Worm (Caenorhabditis elegans): ENCODE results near the gene T26C5.4.

T26C5.4 gene

ce11 chrII:9283668-9284357 is 33.5 kb upstream of the T26C5.4 start:
- TF ChIP-seq tbx-11 (GFP tag; IDR thresholded peaks at IDR 0.05) (0 out of 2 replicates have a peak, but pooled peaks have one; percentile 11), hmg-4 (GFP tag; optimal IDR thresholded peaks at IDR 0.05) (no peak)

ce11 chrII:9282787-9283186 is 32.5 kb upstream of the T26C5.4 start:
- TF ChIP-seq aly-1 (tag; optimal IDR thresholded peaks at IDR 0.05) (no peak), hnd-1 (tag; optimal IDR thresholded peaks at IDR 0.05) (no peak), pes-1 (GFP tag; IDR thresholded peaks at IDR 0.05) (no peak), B0310.2 (tag; optimal IDR thresholded peaks at IDR 0.05) (no peak), ets-7 (tag; optimal IDR thresholded peaks at IDR 0.05) (no peak), flt-1 (GFP tag; IDR thresholded peaks at IDR 0.05) (no peak), ceh-36 (tag; optimal IDR thresholded peaks at IDR 0.05) (no peak), ama-1 (optimal IDR thresholded peaks at IDR 0.05) (no peak), tra-4 (tag; optimal IDR thresholded peaks at IDR 0.05) (no peak), hmg-4 (GFP tag; optimal IDR thresholded peaks at IDR 0.05) (peak; percentile 90), scrt-1 (GFP tag; IDR thresholded peaks at IDR 0.05) (no peak), F13C5.2 (tag; optimal IDR thresholded peaks at IDR 0.05) (peak; percentile 72), hmbx-1 (tag; optimal IDR thresholded peaks at IDR 0.05) (no peak), tbx-11 (GFP tag; IDR thresholded peaks at IDR 0.05) (no peak), sea-1 (GFP tag; conservative IDR thresholded peaks at IDR 0.05) (0 out of 2 replicates have a peak, but pooled peaks have one; percentile 38), tbx-37 (GFP tag; conservative IDR thresholded peaks at IDR 0.05) (no peak), ceh-13 (GFP tag; optimal IDR thresholded peaks at IDR 0.05) (no peak)

DNA sequence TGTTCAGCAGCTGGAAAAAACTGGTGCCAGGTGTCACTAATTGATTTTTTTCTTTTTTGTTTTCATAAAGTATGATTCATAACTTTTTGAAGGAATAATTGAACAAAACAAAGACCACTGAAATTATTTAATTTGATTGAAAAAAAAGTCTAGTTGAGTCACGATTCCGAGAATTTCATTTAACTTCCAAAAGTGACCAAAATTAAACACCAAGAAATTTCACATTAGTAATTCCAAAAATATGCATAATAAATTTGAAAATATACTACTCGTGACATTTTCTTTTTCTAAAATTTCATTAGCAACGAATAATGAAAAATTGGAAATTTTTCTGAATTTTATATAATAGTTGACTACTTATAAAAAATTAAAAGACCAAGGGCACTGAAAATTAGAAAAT is 31.7 kb upstream of the T26C5.4 start:
- TF ChIP-seq scrt-1 (GFP tag; IDR thresholded peaks at IDR 0.05) (no peak), tbx-37 (GFP tag; conservative IDR thresholded peaks at IDR 0.05) (no peak), hnd-1 (tag; optimal IDR thresholded peaks at IDR 0.05) (no peak), pes-1 (GFP tag; IDR thresholded peaks at IDR 0.05) (no peak), aly-1 (tag; optimal IDR thresholded peaks at IDR 0.05) (no peak), hmbx-1 (tag; optimal IDR thresholded peaks at IDR 0.05) (no peak), ama-1 (optimal IDR thresholded peaks at IDR 0.05) (no peak), B0310.2 (tag; optimal IDR thresholded peaks at IDR 0.05) (no peak), tra-4 (tag; optimal IDR thresholded peaks at IDR 0.05) (no peak), flt-1 (GFP tag; IDR thresholded peaks at IDR 0.05) (no peak), ets-7 (tag; optimal IDR thresholded peaks at IDR 0.05) (no peak), ceh-36 (tag; optimal IDR thresholded peaks at IDR 0.05) (no peak), sea-1 (GFP tag; conservative IDR thresholded peaks at IDR 0.05) (no peak), F13C5.2 (tag; optimal IDR thresholded peaks at IDR 0.05) (no peak), hmg-4 (GFP tag; optimal IDR thresholded peaks at IDR 0.05) (no peak), ceh-13 (GFP tag; optimal IDR thresholded peaks at IDR 0.05) (no peak), tbx-11 (GFP tag; IDR thresholded peaks at IDR 0.05) (no peak)

ce11 chrII:9281595-9281994 is 31.3 kb upstream of the T26C5.4 start:
- TF ChIP-seq pes-1 (GFP tag; IDR thresholded peaks at IDR 0.05) (no peak), hmg-4 (GFP tag; optimal IDR thresholded peaks at IDR 0.05) (no peak), tbx-11 (GFP tag; IDR thresholded peaks at IDR 0.05) (no peak), ceh-36 (tag; optimal IDR thresholded peaks at IDR 0.05) (no peak), hnd-1 (tag; optimal IDR thresholded peaks at IDR 0.05) (no peak), B0310.2 (tag; optimal IDR thresholded peaks at IDR 0.05) (no peak), ceh-13 (GFP tag; optimal IDR thresholded peaks at IDR 0.05) (no peak), tbx-37 (GFP tag; conservative IDR thresholded peaks at IDR 0.05) (no peak), tra-4 (tag; optimal IDR thresholded peaks at IDR 0.05) (no peak), sea-1 (GFP tag; conservative IDR thresholded peaks at IDR 0.05) (no peak)

DNA sequence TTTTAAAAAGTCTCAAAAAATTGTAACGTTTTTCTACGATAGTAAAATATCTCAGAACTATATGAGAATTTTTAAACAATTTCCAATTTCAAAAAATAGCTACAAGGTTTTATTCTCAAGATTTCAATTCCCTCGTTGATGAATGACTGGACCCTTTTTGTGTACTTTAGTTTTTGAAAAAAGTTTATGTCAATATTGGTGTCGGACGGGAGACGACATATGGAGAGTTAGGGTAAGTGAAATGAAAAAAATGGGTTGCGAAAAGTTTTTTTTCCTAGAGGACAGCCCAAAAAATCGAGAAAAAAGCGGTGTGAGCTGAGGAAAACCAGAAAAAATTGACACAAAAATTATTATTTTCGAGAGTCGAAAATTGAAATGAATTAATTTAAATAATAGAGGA is 30.5 kb upstream of the T26C5.4 start:
- TF ChIP-seq ceh-36 (tag; optimal IDR thresholded peaks at IDR 0.05), result no peak

DNA sequence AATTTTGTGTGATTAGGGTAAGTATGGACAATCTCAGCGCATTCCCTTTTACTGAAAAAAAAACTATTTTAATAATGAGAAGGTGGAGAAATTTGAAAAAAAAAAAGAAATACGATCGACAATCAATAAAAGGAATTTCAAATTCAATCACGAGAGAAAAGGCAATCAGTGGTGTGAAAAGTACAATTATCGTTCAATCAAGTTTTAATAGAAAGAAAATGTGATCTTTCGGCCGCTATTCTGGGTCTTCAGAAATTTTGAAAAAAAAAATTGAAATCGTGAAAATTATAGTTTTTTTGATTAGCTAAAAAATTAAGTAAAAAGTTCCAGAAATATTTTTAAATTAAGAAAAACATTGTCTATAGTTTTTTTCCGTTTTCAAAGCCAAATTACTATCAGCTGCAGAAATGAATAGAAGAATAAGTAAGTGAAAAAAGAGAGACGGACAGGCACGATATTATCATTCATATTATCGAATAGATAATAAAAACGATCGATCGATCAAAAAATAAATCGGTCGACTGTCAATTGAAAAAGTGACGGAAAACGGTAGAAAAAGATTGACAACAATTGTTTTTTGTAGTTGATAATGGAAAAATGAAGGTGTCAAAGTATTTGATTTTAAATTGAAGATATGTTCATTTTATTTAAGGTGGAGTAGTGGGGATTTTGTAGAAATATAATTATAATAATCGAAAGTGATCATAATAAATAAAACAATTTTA is 29.9 kb upstream of the T26C5.4 start, which contains the start of gene gldi-3:
gldi-3 (minus strand) TSS at position 51 of the 725 bp plus-strand sequence.
- TF ChIP-seq ama-1 (optimal IDR thresholded peaks at IDR 0.05) (no peak), F13C5.2 (tag; optimal IDR thresholded peaks at IDR 0.05) (no peak), scrt-1 (GFP tag; IDR thresholded peaks at IDR 0.05) (no peak), ceh-13 (GFP tag; optimal IDR thresholded peaks at IDR 0.05) (no peak), hnd-1 (tag; optimal IDR thresholded peaks at IDR 0.05) (no peak), hmbx-1 (tag; optimal IDR thresholded peaks at IDR 0.05) (no peak)

DNA sequence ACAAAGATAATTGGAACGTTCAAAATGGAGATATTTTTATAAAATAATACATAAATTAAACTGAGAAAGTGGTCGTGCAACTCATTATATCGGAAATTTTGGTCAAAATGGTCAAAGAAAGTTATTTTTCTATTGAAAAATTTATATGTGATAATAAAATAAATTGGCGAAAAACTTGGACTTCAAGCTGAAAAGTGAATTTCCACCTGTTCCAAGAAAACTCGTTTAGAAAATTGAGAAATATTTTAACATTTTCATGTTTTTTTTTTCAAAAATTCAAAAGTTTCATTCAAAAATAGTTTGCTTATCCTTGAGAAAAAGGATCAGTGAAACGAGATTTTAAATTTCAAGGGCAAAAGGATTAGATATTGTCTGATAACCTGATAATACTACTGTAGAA is 28.7 kb upstream of the T26C5.4 start:
- no peak for TF ChIP-seq F13C5.2 (tag; optimal IDR thresholded peaks at IDR 0.05)
- TF ChIP-seq tbx-11 (GFP tag; IDR thresholded peaks at IDR 0.05), result no peak
- TF ChIP-seq scrt-1 (GFP tag; IDR thresholded peaks at IDR 0.05), result no peak
- no peak for TF ChIP-seq B0310.2 (tag; optimal IDR thresholded peaks at IDR 0.05)
- TF ChIP-seq ceh-36 (tag; optimal IDR thresholded peaks at IDR 0.05), result no peak
- TF ChIP-seq hmg-4 (GFP tag; optimal IDR thresholded peaks at IDR 0.05), result no peak
- no peak for TF ChIP-seq tbx-37 (GFP tag; conservative IDR thresholded peaks at IDR 0.05)
- no peak for TF ChIP-seq tra-4 (tag; optimal IDR thresholded peaks at IDR 0.05)
- no peak for TF ChIP-seq ama-1 (optimal IDR thresholded peaks at IDR 0.05)
- TF ChIP-seq hnd-1 (tag; optimal IDR thresholded peaks at IDR 0.05), result no peak
- no peak for TF ChIP-seq ets-7 (tag; optimal IDR thresholded peaks at IDR 0.05)
- no peak for TF ChIP-seq aly-1 (tag; optimal IDR thresholded peaks at IDR 0.05)
- TF ChIP-seq flt-1 (GFP tag; IDR thresholded peaks at IDR 0.05), result no peak
- TF ChIP-seq hmbx-1 (tag; optimal IDR thresholded peaks at IDR 0.05), result no peak
- TF ChIP-seq sea-1 (GFP tag; conservative IDR thresholded peaks at IDR 0.05), result no peak
- no peak for TF ChIP-seq ceh-13 (GFP tag; optimal IDR thresholded peaks at IDR 0.05)
- TF ChIP-seq pes-1 (GFP tag; IDR thresholded peaks at IDR 0.05), result no peak
